Fruit fly (Drosophila melanogaster) whole organism, pupa: ENCODE measurements around the gene XRCC1.

ENCODE experiments used
- CG10348 ChIP-seq: fragments of 200-800 bp; sonication (Bioruptor generic); IDR thresholded peaks from 2 replicates; pipeline ENCODE4 v1.3.6; 2022; ENCODE audit warnings: missing biosample characterization, missing genetic modification characterization
- CG12605 ChIP-seq: fragments of 200-800 bp; sonication (Bioruptor generic); IDR thresholded peaks from 2 replicates; pipeline ENCODE4 v1.3.6; 2022; ENCODE audit warnings: missing biosample characterization, missing genetic modification characterization
- CG13204 ChIP-seq: fragments of 200-800 bp; sonication (Bioruptor generic); optimal IDR thresholded peaks from 2 replicates; lab custom pipeline; 2018; ENCODE audit warnings: missing biosample characterization, mild to moderate bottlenecking, missing genetic modification characterization, moderate library complexity
- CG14655 ChIP-seq: fragments of 200-800 bp; sonication (Bioruptor generic); optimal IDR thresholded peaks from 3 replicates; lab custom pipeline; 2017; ENCODE audit warnings: mild to moderate bottlenecking, missing biosample characterization, missing genetic modification reagents, missing genetic modification characterization
- CG15710 ChIP-seq: fragments of 200-800 bp; sonication (Bioruptor generic); optimal IDR thresholded peaks from 2 replicates; lab custom pipeline; 2018; ENCODE audit warnings: missing biosample characterization, mild to moderate bottlenecking, missing genetic modification characterization, moderate library complexity
- CG17806 ChIP-seq: fragments of 200-800 bp; sonication (Bioruptor generic); optimal IDR thresholded peaks from 2 replicates; lab custom pipeline; 2018; ENCODE audit warnings: missing biosample characterization, mild to moderate bottlenecking, missing genetic modification characterization, moderate library complexity
- CG32121 ChIP-seq: fragments of 200-800 bp; sonication (Bioruptor generic); IDR thresholded peaks from 2 replicates; pipeline ENCODE4 v1.3.6; 2022; ENCODE audit warnings: missing biosample characterization, missing genetic modification characterization
- CG34367 ChIP-seq: fragments of 200-800 bp; sonication (Bioruptor generic); optimal IDR thresholded peaks from 2 replicates; lab custom pipeline; 2018; ENCODE audit warnings: missing biosample characterization, mild to moderate bottlenecking, missing genetic modification characterization
- CG4496 ChIP-seq: fragments of 200-800 bp; sonication (Bioruptor generic); IDR thresholded peaks from 3 replicates; pipeline ENCODE4 v1.3.6; 2022; ENCODE audit warnings: missing biosample characterization, missing genetic modification characterization
- CG8159 ChIP-seq: fragments of 200-800 bp; sonication (Bioruptor generic); optimal IDR thresholded peaks from 3 replicates; lab custom pipeline; 2018; ENCODE audit warnings: missing biosample characterization, mild to moderate bottlenecking, missing genetic modification characterization, moderate library complexity
- CG8301 ChIP-seq: fragments of 200-800 bp; sonication (Bioruptor generic); optimal IDR thresholded peaks from 2 replicates; lab custom pipeline; 2018; ENCODE audit warnings: missing biosample characterization, mild to moderate bottlenecking, missing genetic modification characterization
- CG9948 ChIP-seq: fragments of 200-800 bp; sonication (Bioruptor generic); optimal IDR thresholded peaks from 2 replicates; lab custom pipeline; 2018; ENCODE audit warnings: missing biosample characterization, mild to moderate bottlenecking, missing genetic modification characterization, moderate library complexity
- D1 ChIP-seq: fragments of 200-800 bp; sonication (Bioruptor generic); optimal IDR thresholded peaks from 2 replicates; lab custom pipeline; 2018; ENCODE audit warnings: missing biosample characterization, mild to moderate bottlenecking, missing genetic modification characterization, moderate library complexity
- EcR ChIP-seq: fragments of 200-800 bp; sonication (Bioruptor generic); optimal IDR thresholded peaks from 3 replicates; lab custom pipeline; 2019; ENCODE audit warnings: missing biosample characterization, missing genetic modification characterization, mild to moderate bottlenecking, moderate library complexity, missing genetic modification reagents
- Ets98B ChIP-seq: fragments of 200-800 bp; sonication (Bioruptor generic); IDR thresholded peaks from 2 replicates; pipeline ENCODE4 v1.3.6; 2022; ENCODE audit warnings: missing biosample characterization, missing genetic modification characterization
- Pif1A ChIP-seq: fragments of 200-800 bp; sonication (Bioruptor generic); optimal IDR thresholded peaks from 3 replicates; lab custom pipeline; 2016; ENCODE audit warnings: missing biosample characterization, missing genetic modification characterization
- Pif1B ChIP-seq: fragments of 200-800 bp; sonication (Bioruptor generic); optimal IDR thresholded peaks from 3 replicates; lab custom pipeline; 2016; ENCODE audit warnings: missing biosample characterization, missing genetic modification characterization
- Snoo ChIP-seq: fragments of 200-800 bp; sonication (Bioruptor generic); optimal IDR thresholded peaks from 3 replicates; lab custom pipeline; 2017; ENCODE audit warnings: missing biosample characterization, mild to moderate bottlenecking, missing genetic modification characterization, inconsistent platforms
- fd96Ca ChIP-seq: fragments of 200-800 bp; sonication (Bioruptor generic); IDR thresholded peaks from 3 replicates; pipeline ENCODE4 v1.3.6; 2022; ENCODE audit warnings: missing biosample characterization, missing genetic modification characterization
- gl ChIP-seq: fragments of 200-800 bp; sonication (Bioruptor generic); optimal IDR thresholded peaks from 2 replicates; lab custom pipeline; 2018; ENCODE audit warnings: missing biosample characterization, mild to moderate bottlenecking, missing genetic modification characterization
- rn ChIP-seq: fragments of 200-800 bp; sonication (Bioruptor generic); IDR thresholded peaks from 2 replicates; pipeline ENCODE4 v1.3.6; 2022; ENCODE audit warnings: missing biosample characterization, missing genetic modification characterization

The XRCC1 gene

DNA sequence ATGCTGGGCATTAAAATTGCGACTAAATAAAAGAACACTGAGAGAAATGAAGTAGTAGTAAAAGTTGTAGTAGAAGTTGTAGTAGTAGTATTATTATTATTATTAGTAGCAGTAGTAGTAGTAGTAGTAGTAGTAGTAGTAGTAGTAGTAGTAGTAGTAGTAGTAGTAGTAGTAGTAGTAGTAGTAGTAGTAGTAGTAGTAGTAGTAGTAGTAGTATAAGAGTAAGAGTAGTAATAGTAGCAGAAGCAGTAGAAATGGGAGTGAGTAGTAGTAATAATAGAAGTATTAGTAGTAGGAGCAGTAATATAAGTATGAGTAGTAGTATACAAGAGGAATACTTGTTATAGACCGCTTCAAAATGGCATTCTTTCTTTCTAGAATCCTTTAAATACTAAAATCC is 29.7 kb upstream of the XRCC1 start:
- TF ChIP-seq CG13204 (no peak), Pif1A (GFP tag; lab: Kevin White, UChicago) (no peak), CG34367 (tag; lab: Kevin White, UChicago) (no peak), CG32121 (no peak), CG10348 (GFP tag; lab: Robert Waterston, UW) (no peak), CG9948 (no peak), CG8159 (peak; percentile 36)

DNA sequence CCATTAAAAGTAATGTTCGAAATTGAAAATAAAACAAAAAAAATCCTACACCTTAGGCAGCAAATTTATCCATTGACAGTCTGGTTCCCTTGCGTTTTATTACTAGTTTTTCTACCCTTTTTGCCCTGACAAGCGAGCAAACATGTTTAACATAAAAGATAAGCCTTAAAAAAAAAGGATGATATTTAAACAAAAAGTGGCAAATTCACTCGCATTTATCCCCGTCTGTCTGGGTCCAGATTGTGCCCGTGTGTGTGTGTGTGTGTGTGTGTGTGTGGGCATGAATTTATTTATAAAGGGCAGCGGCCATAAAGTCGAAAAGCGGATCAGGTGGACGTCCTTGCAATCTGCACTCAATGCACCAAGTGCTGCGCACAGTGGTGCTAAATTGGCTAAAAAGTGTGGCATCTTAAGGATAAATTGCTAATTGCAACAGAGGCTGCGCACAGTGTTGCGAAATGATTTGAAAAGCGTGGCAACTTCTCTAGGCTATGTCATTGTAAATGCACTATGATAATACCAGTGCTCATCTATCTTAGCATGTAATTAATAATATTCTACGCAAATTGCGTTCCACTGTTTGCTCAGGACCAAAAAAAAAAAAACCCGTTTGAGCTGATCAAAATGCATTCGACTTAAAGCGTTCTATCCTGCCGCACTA is 28.9 kb upstream of the XRCC1 start:
- TF ChIP-seq CG34367 (tag; lab: Kevin White, UChicago) (peak; percentile 67), EcR (peak; percentile 80), Snoo (tag; lab: Kevin White, UChicago) (no peak), CG32121 (no peak), CG10348 (GFP tag; lab: Robert Waterston, UW) (no peak), CG13204 (peak; percentile 18), gl (peak; percentile 56), CG4496 (peak; percentile 29; the same call in 1 of the 3 replicates), Pif1A (GFP tag; lab: Kevin White, UChicago) (no peak), Pif1B (GFP tag; lab: Kevin White, UChicago) (no peak), rn (no peak), CG9948 (peak; percentile 65), D1 (tag; lab: Kevin White, UChicago) (no peak), CG14655 (GFP tag; lab: Kevin White, UChicago) (no peak), CG8159 (peak; percentile 76), CG8301 (tag; lab: Kevin White, UChicago) (peak; percentile 16), CG12605 (no peak), CG17806 (peak; percentile 57), Ets98B (GFP tag; lab: Robert Waterston, UW) (no peak), fd96Ca (no peak), CG15710 (peak; percentile 74)

DNA sequence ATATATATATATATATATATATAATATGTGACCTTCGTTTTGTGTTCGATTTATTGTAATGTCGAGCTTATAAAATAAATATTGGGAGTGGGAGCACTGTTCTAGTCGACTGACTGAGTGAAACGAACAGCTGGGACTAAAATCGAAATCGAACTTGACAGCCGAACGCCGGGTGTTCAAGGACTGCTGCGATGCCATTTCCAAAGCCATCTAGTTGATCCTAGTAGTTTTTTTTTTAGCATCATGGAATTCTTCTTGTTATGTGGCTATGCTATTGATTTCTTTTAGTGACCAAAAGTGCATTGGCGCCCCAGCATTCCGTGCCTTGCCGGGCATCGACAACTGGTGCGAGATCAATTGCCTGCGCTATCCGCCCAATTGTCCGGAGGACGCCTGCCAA is 24.1 kb upstream of the XRCC1 start, which contains the start of gene CG3323:
TSS of gene CG3323 (minus strand) at position 101 of the 400 bp plus-strand sequence.
- TF ChIP-seq Snoo (tag; lab: Kevin White, UChicago) (no peak), Pif1B (GFP tag; lab: Kevin White, UChicago) (no peak), CG8301 (tag; lab: Kevin White, UChicago) (no peak), CG9948 (no peak), Ets98B (GFP tag; lab: Robert Waterston, UW) (no peak), rn (no peak), CG8159 (no peak)

DNA sequence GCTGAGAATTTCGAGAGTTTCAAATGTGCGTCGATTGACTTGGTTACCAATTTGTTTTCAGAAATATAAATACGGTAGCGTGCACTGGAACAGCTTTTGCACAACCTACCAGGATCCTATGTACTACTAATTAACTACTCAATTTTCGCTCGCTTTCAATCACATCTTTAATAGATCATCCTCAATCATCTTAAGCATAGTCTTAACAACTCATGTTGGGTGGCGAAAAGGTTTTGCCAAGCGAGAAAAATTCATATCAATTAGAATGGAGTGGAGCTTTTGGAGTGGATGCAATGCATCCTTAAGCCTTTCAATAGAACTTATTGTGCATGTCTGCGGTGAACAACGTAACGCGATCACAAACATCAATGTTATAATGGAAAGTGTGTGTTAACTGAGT is 22.4 kb upstream of the XRCC1 start, which contains the start of gene CG17764:
TSS of gene CG17764 (minus strand) at position 101 of the 400 bp plus-strand sequence.
- no peak for TF ChIP-seq Pif1B (GFP tag; lab: Kevin White, UChicago)
- no peak for TF ChIP-seq gl
- TF ChIP-seq CG8301 (tag; lab: Kevin White, UChicago), result no peak
- no peak for TF ChIP-seq CG13204
- TF ChIP-seq fd96Ca, result no peak
- TF ChIP-seq Pif1A (GFP tag; lab: Kevin White, UChicago), result no peak
- TF ChIP-seq Snoo (tag; lab: Kevin White, UChicago), result no peak
- no peak for TF ChIP-seq EcR
- TF ChIP-seq CG17806, result no peak
- TF ChIP-seq CG9948, result no peak
- TF ChIP-seq CG32121, result no peak
- TF ChIP-seq CG8159, result no peak
- no peak for TF ChIP-seq rn
- no peak for TF ChIP-seq Ets98B (GFP tag; lab: Robert Waterston, UW)
- no peak for TF ChIP-seq CG14655 (GFP tag; lab: Kevin White, UChicago)

DNA sequence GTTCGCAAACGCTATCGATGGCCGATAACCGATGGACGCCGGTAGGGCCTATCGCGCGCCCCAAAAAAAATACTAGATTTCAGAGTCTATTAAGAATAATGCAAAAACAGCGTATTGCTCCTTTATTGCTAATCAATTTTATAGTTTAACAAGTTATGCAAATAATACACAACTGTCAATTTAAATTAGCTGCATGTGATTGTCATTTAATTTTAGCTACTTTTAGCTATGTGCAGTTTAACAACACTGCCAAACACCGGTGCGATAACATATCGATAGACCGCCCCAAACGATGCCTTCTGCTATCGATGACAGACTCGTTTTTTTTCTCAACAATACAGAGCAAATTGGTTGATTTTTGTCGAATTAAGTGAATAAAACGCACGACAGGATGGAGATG is 20.7 kb upstream of the XRCC1 start, which contains the start of the genes Cdk7 and snf:
TSS of gene Cdk7 (minus strand) at position 21 of the 400 bp plus-strand sequence.
TSS of gene snf (plus strand) at position 280 of the 400 bp plus-strand sequence.
- TF ChIP-seq CG32121 (peak; percentile 17; the same call in 1 of the 2 replicates), CG15710 (no peak), CG10348 (GFP tag; lab: Robert Waterston, UW) (no peak), CG8301 (tag; lab: Kevin White, UChicago) (no peak), CG12605 (no peak), CG4496 (no peak), CG8159 (peak; percentile 1), CG9948 (no peak), D1 (tag; lab: Kevin White, UChicago) (no peak), CG34367 (tag; lab: Kevin White, UChicago) (no peak), CG13204 (no peak), Ets98B (GFP tag; lab: Robert Waterston, UW) (no peak), Pif1B (GFP tag; lab: Kevin White, UChicago) (no peak), CG17806 (no peak), rn (no peak), CG14655 (GFP tag; lab: Kevin White, UChicago) (no peak), fd96Ca (0 out of 3 replicates have a peak, but pooled peaks have one; percentile 5), EcR (no peak), gl (no peak), Pif1A (GFP tag; lab: Kevin White, UChicago) (no peak), Snoo (tag; lab: Kevin White, UChicago) (no peak)

DNA sequence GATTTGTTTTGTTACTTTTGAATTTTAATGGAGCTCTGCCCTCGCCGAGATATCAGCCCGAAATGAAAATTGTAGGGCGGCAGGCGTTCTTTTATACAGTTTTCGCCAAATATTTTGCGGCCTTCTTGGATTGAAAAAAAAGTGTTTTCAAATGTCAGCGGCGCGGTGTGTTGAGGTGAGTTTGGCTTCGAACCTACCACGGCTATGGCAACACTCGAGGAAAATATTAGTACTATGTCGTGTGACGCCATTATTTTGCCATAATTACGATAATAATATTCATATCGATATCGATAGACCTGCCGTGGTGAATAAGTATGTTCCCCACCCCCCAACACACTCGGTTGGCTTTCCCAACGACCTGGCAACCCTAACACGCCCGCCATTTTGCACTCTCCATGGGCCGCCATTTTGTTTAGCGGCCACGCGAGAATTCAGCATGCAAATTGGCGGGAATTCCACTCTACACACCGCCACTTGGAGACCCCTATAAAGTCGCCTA is 17.8 kb upstream of the XRCC1 start, which contains the start of the genes TrxT and dhd:
TSS of gene TrxT (minus strand) at position 51 of the 502 bp plus-strand sequence.
TSS of gene dhd (plus strand) at position 334 of the 502 bp plus-strand sequence.
- TF ChIP-seq gl, result peak; percentile 34
- peak; percentile 88 for TF ChIP-seq CG4496
- peak; percentile 69 for TF ChIP-seq fd96Ca
- TF ChIP-seq CG8301 (tag; lab: Kevin White, UChicago), result no peak
- no peak for TF ChIP-seq rn
- no peak for TF ChIP-seq Pif1B (GFP tag; lab: Kevin White, UChicago)
- no peak for TF ChIP-seq CG9948
- TF ChIP-seq CG17806, result no peak
- no peak for TF ChIP-seq EcR
- TF ChIP-seq CG34367 (tag; lab: Kevin White, UChicago), result peak; percentile 40
- TF ChIP-seq CG13204, result no peak
- peak; percentile 49; the same call in 1 of the 2 replicates for TF ChIP-seq CG32121
- TF ChIP-seq Pif1A (GFP tag; lab: Kevin White, UChicago), result no peak
- TF ChIP-seq D1 (tag; lab: Kevin White, UChicago), result no peak
- peak; percentile 46 for TF ChIP-seq CG8159
- TF ChIP-seq CG10348 (GFP tag; lab: Robert Waterston, UW), result no peak
- no peak for TF ChIP-seq CG14655 (GFP tag; lab: Kevin White, UChicago)
- peak; percentile 63 for TF ChIP-seq Ets98B (GFP tag; lab: Robert Waterston, UW)
- TF ChIP-seq Snoo (tag; lab: Kevin White, UChicago), result no peak
- TF ChIP-seq CG15710, result peak; percentile 21
- no peak for TF ChIP-seq CG12605
